Worm (Caenorhabditis elegans): ENCODE measurements around the gene phlp-2.
A peak's percentile ranks its signal among the peaks of the same experiment; 100 is the strongest.

DNA sequence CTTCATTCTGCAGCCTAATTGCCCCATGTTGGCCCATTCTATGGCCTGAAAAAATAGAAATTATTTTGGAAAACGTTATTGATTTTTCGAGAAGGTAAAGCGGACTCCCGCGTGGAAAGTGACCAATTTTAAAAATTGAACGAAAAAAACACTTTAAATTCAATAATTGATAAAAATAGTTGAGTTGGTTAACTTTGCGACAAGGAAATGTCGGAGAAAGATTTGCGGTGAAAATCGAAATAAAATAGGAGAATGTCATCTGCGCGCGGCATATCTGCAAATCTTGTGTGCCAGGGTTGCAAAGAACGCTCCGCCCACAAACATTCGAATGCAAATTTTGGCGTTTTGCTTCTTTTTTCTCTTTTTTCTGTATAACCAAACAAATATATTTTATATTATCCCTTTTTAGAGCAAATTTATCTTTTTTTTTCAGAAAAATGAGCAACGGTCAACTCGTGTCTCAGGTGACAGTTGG, 38.3 kb upstream of the phlp-2 start, which contains the start of the genes rnf-121 and C16C10.4:
- TF ChIP-seq tlf-1 (GFP tag; optimal IDR thresholded peaks at IDR 0.05): peak; percentile 38
- TF ChIP-seq snpc-4 (GFP tag; optimal IDR thresholded peaks at IDR 0.05): peak; percentile 5
- peak in 2 of 4 experiments; percentile 28 to 54 for TF ChIP-seq snpc-4 (tag; optimal IDR thresholded peaks at IDR 0.05)
- no peak for TF ChIP-seq egrh-3 (GFP tag; IDR thresholded peaks at IDR 0.05)
- no peak for TF ChIP-seq C17E4.6 (GFP tag; IDR thresholded peaks at IDR 0.05)
- TF ChIP-seq ama-1 (optimal IDR thresholded peaks at IDR 0.05): no peak
- peak in 1 of 2 experiments; percentile 62 for TF ChIP-seq ama-1 (GFP tag; optimal IDR thresholded peaks at IDR 0.05)
- TF ChIP-seq ztf-22 (GFP tag; optimal IDR thresholded peaks at IDR 0.05): no peak
- TF ChIP-seq ets-4 (GFP tag; optimal IDR thresholded peaks at IDR 0.05): no peak
- TF ChIP-seq T26A5.8 (tag; optimal IDR thresholded peaks at IDR 0.05): no peak
